Worm (Caenorhabditis elegans) whole organism, late embryonic: ENCODE results near the gene lin-24.

Source experiments
- F13H6.1 ChIP-seq: sonication (generic microtip); optimal IDR thresholded peaks from 2 replicates; lab custom pipeline; 2016; ENCODE audit warnings: missing genetic modification characterization, missing compliant biosample characterization
- ama-1 ChIP-seq: fragments of 150-350 bp; optimal IDR thresholded peaks from 2 replicates; lab custom pipeline; 2014
- ceh-14 ChIP-seq: sonication (generic microtip); optimal IDR thresholded peaks from 2 replicates; lab custom pipeline; 2016; ENCODE audit warnings: missing genotype, missing genetic modification characterization, missing compliant biosample characterization
- ceh-45 ChIP-seq: fragments of 200-800 bp; sonication (Bioruptor generic); IDR thresholded peaks from 2 replicates; pipeline ENCODE4 v1.3.6; 2022; ENCODE audit warnings: missing genetic modification reagents, missing genetic modification characterization, missing compliant biosample characterization
- ets-4 ChIP-seq: sonication (generic microtip); optimal IDR thresholded peaks from 2 replicates; lab custom pipeline; 2016; ENCODE audit warnings: missing genetic modification characterization, missing compliant biosample characterization
- hlh-13 ChIP-seq: fragments of 200-800 bp; sonication (Bioruptor generic); optimal IDR thresholded peaks from 2 replicates; lab custom pipeline; 2018; ENCODE audit warnings: mild to moderate bottlenecking, missing genetic modification characterization, missing compliant biosample characterization
- lin-11 ChIP-seq: fragments of 200-800 bp; sonication (Bioruptor generic); optimal IDR thresholded peaks from 2 replicates; lab custom pipeline; 2018; ENCODE audit warnings: mild to moderate bottlenecking, missing genetic modification characterization, missing compliant biosample characterization
- mec-3 ChIP-seq: sonication (generic microtip); optimal IDR thresholded peaks from 2 replicates; lab custom pipeline; 2016; ENCODE audit warnings: borderline replicate concordance, missing genetic modification characterization, missing compliant biosample characterization
- nfya-1 ChIP-seq: sonication (generic microtip); optimal IDR thresholded peaks from 2 replicates; lab custom pipeline; 2017; ENCODE audit warnings: missing genetic modification characterization, mild to moderate bottlenecking, missing compliant biosample characterization, antibody characterized with exemption, moderate library complexity
- pat-9 ChIP-seq: fragments of 200-800 bp; sonication (Bioruptor generic); optimal IDR thresholded peaks from 2 replicates; lab custom pipeline; 2018; ENCODE audit warnings: mild to moderate bottlenecking, missing genetic modification characterization, moderate library complexity, missing compliant biosample characterization
- pha-4 ChIP-seq: fragments of 150-350 bp; optimal IDR thresholded peaks from 2 replicates; lab custom pipeline; 2018; ENCODE audit warnings: missing biosample characterization, missing genetic modification reagents, missing genetic modification characterization
- pqm-1 ChIP-seq: sonication (generic microtip); optimal IDR thresholded peaks from 2 replicates; lab custom pipeline; 2016; ENCODE audit warnings: missing genetic modification characterization, missing compliant biosample characterization

DNA sequence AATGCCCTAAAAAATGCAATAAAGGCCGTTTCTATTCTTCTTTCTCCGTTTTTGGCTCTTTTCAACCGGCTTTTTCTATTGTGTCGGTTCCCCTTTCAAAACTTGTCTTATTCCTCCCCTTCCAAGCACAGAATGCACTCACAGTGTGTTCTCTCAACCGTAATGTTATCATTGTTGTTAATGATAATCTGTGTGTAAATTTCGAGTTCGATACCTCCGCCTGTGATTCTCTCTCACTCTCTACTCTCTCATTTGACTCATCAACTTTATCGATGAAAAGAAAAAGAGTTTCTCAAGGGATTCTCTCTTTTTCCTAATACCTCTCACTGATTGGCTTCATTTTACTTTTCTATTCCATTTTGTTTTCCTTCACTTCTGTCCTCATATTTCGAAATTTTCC, 596 bp upstream of the lin-24 start:
- TF ChIP-seq F13H6.1 (no peak), pqm-1 (tag; lab: Kevin White, UChicago) (no peak), nfya-1 (tag; lab: Kevin White, UChicago) (no peak), ama-1 (lab: Kevin White, UChicago) (no peak), ets-4 (tag; lab: Kevin White, UChicago) (no peak), ceh-14 (tag; lab: Kevin White, UChicago) (no peak), lin-11 (no peak), hlh-13 (GFP tag; lab: Kevin White, UChicago) (no peak), ceh-45 (GFP tag; lab: Robert Waterston, UW) (no peak), pha-4 (tag; lab: Kevin White, UChicago) (no peak), mec-3 (tag; lab: Kevin White, UChicago) (no peak), pat-9 (tag; lab: Kevin White, UChicago) (no peak)
